Fruit fly (Drosophila melanogaster): ENCODE measurements around the gene fmt.

The fmt gene

DNA sequence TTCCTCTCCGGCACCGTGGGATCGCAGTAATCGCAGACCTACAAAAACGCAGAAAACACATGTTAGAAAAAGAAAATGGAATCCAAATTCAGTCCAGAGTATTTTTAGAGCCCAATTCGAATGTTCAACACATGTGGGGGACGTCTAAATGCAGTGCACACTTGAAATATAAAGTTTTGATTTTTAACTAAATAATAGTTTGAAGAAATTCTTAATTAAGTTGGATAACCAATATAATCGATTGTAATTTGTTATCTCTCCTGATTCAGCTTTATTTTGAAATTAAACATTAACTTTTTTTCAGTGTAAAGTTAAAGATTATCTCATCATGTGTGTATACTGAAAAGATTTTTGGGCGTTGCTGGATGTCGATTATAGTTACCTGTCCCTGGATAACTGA, 43.5 kb upstream of the fmt start:
- TF ChIP-seq achi (GFP tag; optimal IDR thresholded peaks at IDR 0.05) (peak; percentile 21), dac (GFP tag; optimal IDR thresholded peaks at IDR 0.05) (no peak), acj6 (GFP tag; optimal IDR thresholded peaks at IDR 0.05) (peak; percentile 42), fd85E (GFP tag; optimal IDR thresholded peaks at IDR 0.05) (no peak), fd59A (GFP tag; optimal IDR thresholded peaks at IDR 0.05) (no peak), ss (GFP tag; optimal IDR thresholded peaks at IDR 0.05) (no peak), CG32006 (GFP tag; optimal IDR thresholded peaks at IDR 0.05) (peak; percentile 50), CG3032 (tag; optimal IDR thresholded peaks at IDR 0.05) (no peak), spab (GFP tag; optimal IDR thresholded peaks at IDR 0.05) (no peak), Lpt (GFP tag; optimal IDR thresholded peaks at IDR 0.05) (no peak), Gug (GFP tag; IDR thresholded peaks at IDR 0.05) (peak; percentile 26; the same call in 1 of the 2 replicates), Sox102F (GFP tag; optimal IDR thresholded peaks at IDR 0.05) (peak; percentile 53), Ets21C (GFP tag; optimal IDR thresholded peaks at IDR 0.05) (no peak), CG10669 (GFP tag; optimal IDR thresholded peaks at IDR 0.05) (no peak), CG15336 (GFP tag; IDR thresholded peaks at IDR 0.05) (peak; percentile 29; the same call in 1 of the 2 replicates), CG8319 (GFP tag; optimal IDR thresholded peaks at IDR 0.05) (no peak), CG8119 (GFP tag; IDR thresholded peaks at IDR 0.05) (peak; percentile 47; the same call in 2 of the 3 replicates), CG31627 (GFP tag; optimal IDR thresholded peaks at IDR 0.05) (peak; percentile 35), CG6276 (GFP tag; optimal IDR thresholded peaks at IDR 0.05) (no peak), CG1621 (tag; optimal IDR thresholded peaks at IDR 0.05) (no peak), CG10631 (GFP tag; optimal IDR thresholded peaks at IDR 0.05) (peak; percentile 55), Eip93F (GFP tag; optimal IDR thresholded peaks at IDR 0.05) (no peak), cyc (GFP tag; optimal IDR thresholded peaks at IDR 0.05) (no peak), CG11762 (GFP tag; optimal IDR thresholded peaks at IDR 0.05; ENCODE audit: insufficient read depth) (no peak), CG6854 (GFP tag; optimal IDR thresholded peaks at IDR 0.05) (no peak), eg (GFP tag; IDR thresholded peaks at IDR 0.05) (peak; percentile 52; the same call in 2 of the 3 replicates), Hr4 (GFP tag; optimal IDR thresholded peaks at IDR 0.05) (no peak), Eip78C (GFP tag) (no peak), CG34406 (GFP tag; optimal IDR thresholded peaks at IDR 0.05) (peak; percentile 4), Hr38 (GFP tag; optimal IDR thresholded peaks at IDR 0.05) (no peak), CG7368 (GFP tag; optimal IDR thresholded peaks at IDR 0.05) (no peak), CG4318 (GFP tag; optimal IDR thresholded peaks at IDR 0.05) (no peak), Blimp-1 (GFP tag; optimal IDR thresholded peaks at IDR 0.05) (no peak), vri (GFP tag; optimal IDR thresholded peaks at IDR 0.05) (peak; percentile 29), dsx (GFP tag; optimal IDR thresholded peaks at IDR 0.05; ENCODE audit: poor library complexity, severe bottlenecking) (no peak), CG9139 (GFP tag; optimal IDR thresholded peaks at IDR 0.05) (no peak), Eip75B (GFP tag; optimal IDR thresholded peaks at IDR 0.05) (no peak), CG6792 (GFP tag; optimal IDR thresholded peaks at IDR 0.05) (peak; percentile 37), OdsH (GFP tag; optimal IDR thresholded peaks at IDR 0.05) (no peak), pdm3 (GFP tag; optimal IDR thresholded peaks at IDR 0.05) (no peak), Ets96B (tag; optimal IDR thresholded peaks at IDR 0.05) (no peak), salr (GFP tag; optimal IDR thresholded peaks at IDR 0.05) (no peak), fkh (GFP tag; optimal IDR thresholded peaks at IDR 0.05) (no peak), Hr39 (GFP tag; optimal IDR thresholded peaks at IDR 0.05) (peak; percentile 52), Met (GFP tag; optimal IDR thresholded peaks at IDR 0.05) (peak; percentile 67), svp (GFP tag) (peak; percentile 65), CG6163 (GFP tag; IDR thresholded peaks at IDR 0.05) (0 out of 3 replicates have a peak, but pooled peaks have one; percentile 35), CG11902 (GFP tag; optimal IDR thresholded peaks at IDR 0.05) (no peak), CG8632 (GFP tag; optimal IDR thresholded peaks at IDR 0.05) (peak; percentile 30), Sox15 (GFP tag; optimal IDR thresholded peaks at IDR 0.05) (no peak), net (GFP tag; optimal IDR thresholded peaks at IDR 0.05) (no peak), CG11294 (GFP tag; IDR thresholded peaks at IDR 0.05) (no peak), CG6808 (GFP tag; optimal IDR thresholded peaks at IDR 0.05) (no peak)

Measured in whole organism, prepupa.